Worm (Caenorhabditis elegans): ENCODE measurements around the gene hpo-25.

ce11 chrII:2380174-2380573 lies 11.1 kb downstream of the hpo-25 start, which contains the start of gene F16G10.7:
- TF ChIP-seq aly-1 (tag; optimal IDR thresholded peaks at IDR 0.05) = no peak
- no peak for TF ChIP-seq pes-1 (GFP tag; IDR thresholded peaks at IDR 0.05)
- TF ChIP-seq ceh-36 (tag; optimal IDR thresholded peaks at IDR 0.05) = no peak
- no peak for TF ChIP-seq flt-1 (GFP tag; IDR thresholded peaks at IDR 0.05)
- TF ChIP-seq hmg-4 (GFP tag; optimal IDR thresholded peaks at IDR 0.05) = no peak
- no peak for TF ChIP-seq ama-1 (optimal IDR thresholded peaks at IDR 0.05)
- no peak for TF ChIP-seq hnd-1 (tag; optimal IDR thresholded peaks at IDR 0.05)
- no peak for TF ChIP-seq sea-1 (GFP tag; conservative IDR thresholded peaks at IDR 0.05)
- no peak for TF ChIP-seq ceh-13 (GFP tag; optimal IDR thresholded peaks at IDR 0.05)
- TF ChIP-seq tbx-11 (GFP tag; IDR thresholded peaks at IDR 0.05) = no peak
- no peak for TF ChIP-seq scrt-1 (GFP tag; IDR thresholded peaks at IDR 0.05)
- TF ChIP-seq hmbx-1 (tag; optimal IDR thresholded peaks at IDR 0.05) = no peak
- no peak for TF ChIP-seq F13C5.2 (tag; optimal IDR thresholded peaks at IDR 0.05)
- TF ChIP-seq tra-4 (tag; optimal IDR thresholded peaks at IDR 0.05) = no peak

Measured in whole organism, early embryonic.